Fruit fly (Drosophila melanogaster): ENCODE measurements around the gene lawc.

DNA sequence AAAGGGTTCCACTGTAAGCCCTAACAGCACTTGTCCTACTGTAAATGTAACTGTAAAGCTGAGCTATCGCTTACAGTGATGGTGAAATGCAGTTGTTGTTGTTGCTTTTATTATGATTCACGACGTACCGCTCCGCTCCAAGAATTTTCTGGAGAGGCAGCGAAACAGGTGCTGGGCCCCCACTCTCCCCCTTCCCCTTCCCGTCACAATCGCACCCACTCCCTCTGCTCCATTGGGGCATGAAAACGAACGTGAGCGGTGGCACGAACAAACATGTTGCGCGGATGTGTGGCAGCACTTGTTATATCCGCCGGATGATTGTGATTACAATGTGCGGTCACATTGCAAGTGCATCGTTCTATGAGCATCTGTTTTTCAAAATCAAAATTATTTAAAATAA lies 8.1 kb upstream of the lawc start:
- TF ChIP-seq ttk (optimal IDR thresholded peaks at IDR 0.05) (no peak), Sin3A (optimal IDR thresholded peaks at IDR 0.05) (no peak), h (optimal IDR thresholded peaks at IDR 0.05) (no peak)
